Worm (Caenorhabditis elegans) whole organism, L3 larva: ENCODE data around the gene F56C9.6.

Source experiments
- R02D3.7 ChIP-seq: fragments of 150-350 bp; optimal IDR thresholded peaks from 2 replicates; lab custom pipeline; 2014; ENCODE audit warnings: missing biosample characterization, missing genetic modification characterization
- ZK546.5 ChIP-seq: sonication (generic microtip); optimal IDR thresholded peaks from 2 replicates; lab custom pipeline; 2017; ENCODE audit warnings: missing biosample characterization, missing genetic modification characterization
- ama-1 ChIP-seq: fragments of 150-350 bp; optimal IDR thresholded peaks from 2 replicates; lab custom pipeline; 2018
- ceh-82 ChIP-seq: fragments of 150-350 bp; optimal IDR thresholded peaks from 2 replicates; lab custom pipeline; 2014; ENCODE audit warnings: missing biosample characterization, missing genetic modification characterization
- ceh-9 ChIP-seq: sonication (generic microtip); optimal IDR thresholded peaks from 2 replicates; lab custom pipeline; 2018; ENCODE audit warnings: missing biosample characterization, missing genetic modification characterization
- daf-12 ChIP-seq: fragments of 150-350 bp; optimal IDR thresholded peaks from 2 replicates; lab custom pipeline; 2014; ENCODE audit warnings: missing biosample characterization, missing genetic modification reagents, missing genetic modification characterization
- egl-27 ChIP-seq: sonication (generic microtip); optimal IDR thresholded peaks from 4 replicates; lab custom pipeline; 2017; ENCODE audit warnings: missing biosample characterization, missing genetic modification reagents, missing genetic modification characterization
- egl-5 ChIP-seq: fragments of 150-350 bp; optimal IDR thresholded peaks from 2 replicates; lab custom pipeline; 2017; ENCODE audit warnings: missing biosample characterization, missing genetic modification reagents, missing genetic modification characterization, inconsistent platforms
- elt-1 ChIP-seq: fragments of 150-350 bp; optimal IDR thresholded peaks from 2 replicates; lab custom pipeline; 2014; ENCODE audit warnings: missing biosample characterization, missing genetic modification characterization
- elt-2 ChIP-seq: sonication (generic microtip); optimal IDR thresholded peaks from 2 replicates; lab custom pipeline; 2016; ENCODE audit warnings: missing genetic modification reagents, mild to moderate bottlenecking, missing genetic modification characterization, missing compliant biosample characterization
- elt-3 ChIP-seq, 3 experiments: fragments of 150-350 bp in 1 of 3; sonication (generic microtip) in 2 of 3; optimal IDR thresholded peaks; 2 replicates in 2 of 3; 4 replicates in 1 of 3; lab custom pipeline; 2014 to 2017; ENCODE audit warnings: missing biosample characterization in 3 of 3, missing genetic modification characterization in 3 of 3
- eor-1 ChIP-seq, 2 experiments: fragments of 150-350 bp; optimal IDR thresholded peaks; 2 replicates each; lab custom pipeline; 2014 to 2018; ENCODE audit warnings: missing biosample characterization in 2 of 2, missing genetic modification characterization in 2 of 2
- fkh-10 ChIP-seq: sonication (generic microtip); optimal IDR thresholded peaks from 2 replicates; lab custom pipeline; 2017; ENCODE audit warnings: missing biosample characterization, missing genetic modification reagents, missing genetic modification characterization
- fkh-2 ChIP-seq: fragments of 150-350 bp; optimal IDR thresholded peaks from 2 replicates; lab custom pipeline; 2014; ENCODE audit warnings: missing biosample characterization, missing genetic modification reagents, missing genetic modification characterization
- fos-1 ChIP-seq: fragments of 150-350 bp; optimal IDR thresholded peaks from 2 replicates; lab custom pipeline; 2014; ENCODE audit warnings: missing biosample characterization, missing genetic modification characterization
- hmg-11 ChIP-seq: sonication (generic microtip); optimal IDR thresholded peaks from 2 replicates; lab custom pipeline; 2016; ENCODE audit warnings: missing genetic modification characterization, missing compliant biosample characterization
- jun-1 ChIP-seq: fragments of 150-350 bp; optimal IDR thresholded peaks from 2 replicates; lab custom pipeline; 2014; ENCODE audit warnings: missing biosample characterization, missing genetic modification reagents, missing genetic modification characterization
- lin-15B ChIP-seq: fragments of 150-350 bp; optimal IDR thresholded peaks from 2 replicates; lab custom pipeline; 2014; ENCODE audit warnings: missing biosample characterization, missing genetic modification characterization
- lin-39 ChIP-seq: fragments of 150-350 bp; optimal IDR thresholded peaks from 2 replicates; lab custom pipeline; 2018; ENCODE audit warnings: missing biosample characterization, missing genetic modification reagents, missing genetic modification characterization
- lsy-12 ChIP-seq: sonication (generic microtip); optimal IDR thresholded peaks from 2 replicates; lab custom pipeline; 2016; ENCODE audit warnings: mild to moderate bottlenecking, missing genetic modification characterization, missing compliant biosample characterization
- mdl-1 ChIP-seq: fragments of 150-350 bp; optimal IDR thresholded peaks from 2 replicates; lab custom pipeline; 2014; ENCODE audit warnings: missing biosample characterization, missing genetic modification characterization
- nfya-1 ChIP-seq: sonication (generic microtip); optimal IDR thresholded peaks from 2 replicates; lab custom pipeline; 2017; ENCODE audit warnings: missing genetic modification characterization, mild to moderate bottlenecking, missing compliant biosample characterization, antibody characterized with exemption, moderate library complexity; ENCODE audit not compliant: insufficient read depth
- nhr-11 ChIP-seq: fragments of 150-350 bp; optimal IDR thresholded peaks from 2 replicates; lab custom pipeline; 2014; ENCODE audit warnings: missing biosample characterization, missing genetic modification characterization
- nhr-12 ChIP-seq: fragments of 150-350 bp; optimal IDR thresholded peaks from 2 replicates; lab custom pipeline; 2014; ENCODE audit warnings: missing biosample characterization, missing genetic modification characterization
- nhr-23 ChIP-seq: fragments of 150-350 bp; optimal IDR thresholded peaks from 2 replicates; lab custom pipeline; 2014; ENCODE audit warnings: missing biosample characterization, missing genetic modification reagents, missing genetic modification characterization
- nhr-25 ChIP-seq: sonication (generic microtip); optimal IDR thresholded peaks from 2 replicates; lab custom pipeline; 2017; ENCODE audit warnings: missing biosample characterization, missing genetic modification characterization
- nhr-28 ChIP-seq: fragments of 150-350 bp; optimal IDR thresholded peaks from 2 replicates; lab custom pipeline; 2014; ENCODE audit warnings: missing biosample characterization, missing genetic modification characterization
- nhr-43 ChIP-seq: sonication (generic microtip); optimal IDR thresholded peaks from 2 replicates; lab custom pipeline; 2016; ENCODE audit warnings: mild to moderate bottlenecking, missing genetic modification characterization, missing compliant biosample characterization; ENCODE audit not compliant: poor library complexity, severe bottlenecking
- nhr-67 ChIP-seq: fragments of 150-350 bp; optimal IDR thresholded peaks from 2 replicates; lab custom pipeline; 2014; ENCODE audit warnings: missing biosample characterization, missing genetic modification characterization
- nhr-76 ChIP-seq: fragments of 150-350 bp; sonication (generic microtip); optimal IDR thresholded peaks from 5 replicates; lab custom pipeline; 2014; ENCODE audit warnings: missing biosample characterization, missing genetic modification characterization
- nhr-77 ChIP-seq: fragments of 150-350 bp; optimal IDR thresholded peaks from 2 replicates; lab custom pipeline; 2014; ENCODE audit warnings: missing biosample characterization, missing genetic modification characterization
- pha-4 ChIP-seq: fragments of 150-350 bp; optimal IDR thresholded peaks from 2 replicates; lab custom pipeline; 2014; ENCODE audit warnings: missing biosample characterization, missing genetic modification reagents, missing genetic modification characterization
- pqm-1 ChIP-seq: fragments of 150-350 bp; optimal IDR thresholded peaks from 2 replicates; lab custom pipeline; 2017; ENCODE audit warnings: missing biosample characterization, missing genetic modification characterization, inconsistent platforms
- skn-1 ChIP-seq: fragments of 150-350 bp; optimal IDR thresholded peaks from 2 replicates; lab custom pipeline; 2014; ENCODE audit warnings: missing biosample characterization, missing genetic modification characterization
- snpc-4 ChIP-seq: fragments of 150-350 bp; optimal IDR thresholded peaks from 2 replicates; lab custom pipeline; 2014; ENCODE audit warnings: missing biosample characterization, missing genetic modification characterization
- tbx-2 ChIP-seq: sonication (generic microtip); optimal IDR thresholded peaks from 2 replicates; lab custom pipeline; 2016; ENCODE audit warnings: mild to moderate bottlenecking, missing genetic modification characterization, missing compliant biosample characterization
- unc-39 ChIP-seq: sonication (generic microtip); optimal IDR thresholded peaks from 4 replicates; lab custom pipeline; 2017; ENCODE audit warnings: missing biosample characterization, missing genetic modification characterization
- unc-62 ChIP-seq: fragments of 150-350 bp; sonication (generic microtip); optimal IDR thresholded peaks from 4 replicates; lab custom pipeline; 2014; ENCODE audit warnings: missing biosample characterization, missing genetic modification reagents, missing genetic modification characterization
- ztf-11 ChIP-seq: fragments of 150-350 bp; optimal IDR thresholded peaks from 2 replicates; lab custom pipeline; 2014; ENCODE audit warnings: missing biosample characterization, missing genetic modification characterization
- ztf-4 ChIP-seq: fragments of 150-350 bp; optimal IDR thresholded peaks from 2 replicates; lab custom pipeline; 2014; ENCODE audit warnings: missing biosample characterization, missing genetic modification characterization

F56C9.6 gene

ce11 chrIII:7338693-7339092, 28.1 kb upstream of the F56C9.6 start, which contains the start of gene kap-1:
Gene kap-1 (plus strand): TSS chrIII:7338835.
- peak; percentile 90 for TF ChIP-seq ama-1 (lab: Kevin White, UChicago)
- TF ChIP-seq skn-1 (tag; lab: Kevin White, UChicago) = no peak
- no peak for TF ChIP-seq lin-15B (tag; lab: Kevin White, UChicago)
- TF ChIP-seq nhr-76 (tag; lab: Kevin White, UChicago) = no peak
- TF ChIP-seq elt-2 (tag; lab: Kevin White, UChicago) = peak; percentile 11
- no peak for TF ChIP-seq ceh-82 (tag; lab: Kevin White, UChicago)
- peak; percentile 40 for TF ChIP-seq nhr-43 (tag; lab: Kevin White, UChicago)
- TF ChIP-seq nhr-77 (tag; lab: Kevin White, UChicago) = no peak
- no peak for TF ChIP-seq elt-1 (tag; lab: Kevin White, UChicago)
- TF ChIP-seq hmg-11 (tag; lab: Kevin White, UChicago) = peak; percentile 7
- no peak for TF ChIP-seq elt-3 (tag; optimal IDR thresholded peaks at IDR 0.05; lab: Kevin White, UChicago)
- TF ChIP-seq nhr-11 (tag; lab: Kevin White, UChicago) = no peak
- no peak for TF ChIP-seq jun-1 (tag; lab: Kevin White, UChicago)
- TF ChIP-seq ztf-4 (tag; lab: Kevin White, UChicago) = no peak
- no peak for TF ChIP-seq snpc-4
- peak; percentile 33 for TF ChIP-seq nfya-1 (tag; lab: Kevin White, UChicago)
- TF ChIP-seq lsy-12 = peak; percentile 56
- TF ChIP-seq ztf-11 (tag; lab: Kevin White, UChicago) = no peak
- no peak for TF ChIP-seq eor-1 (tag; optimal IDR thresholded peaks at IDR 0.05; lab: Kevin White, UChicago)
- TF ChIP-seq, all 47 proteins: peak for 6

- TF ChIP-seq nhr-12 (tag; lab: Kevin White, UChicago) (no peak), ama-1 (lab: Kevin White, UChicago) (peak; percentile 53), lin-15B (tag; lab: Kevin White, UChicago) (no peak)
- TF ChIP-seq, all 47 proteins: peak for 1
Observed at ce11 chrIII:7338009-7338408, 27.4 kb upstream of the F56C9.6 start.

- TF ChIP-seq snpc-4 = peak; percentile 62
- peak; percentile 52 for TF ChIP-seq ama-1 (lab: Kevin White, UChicago)
- TF ChIP-seq R02D3.7 (tag; lab: Kevin White, UChicago) = peak; percentile 52
- peak; percentile 65 for TF ChIP-seq elt-2 (tag; lab: Kevin White, UChicago)
- peak; percentile 88 for TF ChIP-seq nhr-23 (tag; lab: Kevin White, UChicago)
- TF ChIP-seq nhr-12 (tag; lab: Kevin White, UChicago) = no peak
- no peak for TF ChIP-seq ztf-11 (tag; lab: Kevin White, UChicago)
- no peak for TF ChIP-seq nhr-43 (tag; lab: Kevin White, UChicago)
- no peak for TF ChIP-seq fkh-10 (GFP tag; lab: Kevin White, UChicago)
- TF ChIP-seq ZK546.5 (tag; lab: Kevin White, UChicago) = peak; percentile 56
- TF ChIP-seq lin-39 (tag; lab: Kevin White, UChicago) = peak; percentile 80
- peak; percentile 57 for TF ChIP-seq pqm-1
- no peak for TF ChIP-seq nhr-28 (tag; lab: Kevin White, UChicago)
- peak; percentile 51 for TF ChIP-seq nhr-25 (tag; lab: Kevin White, UChicago)
- peak; percentile 93 for TF ChIP-seq lin-15B (tag; lab: Kevin White, UChicago)
- TF ChIP-seq pha-4 = peak; percentile 86
- peak; percentile 29 for TF ChIP-seq jun-1 (tag; lab: Kevin White, UChicago)
- TF ChIP-seq egl-5 (tag; lab: Kevin White, UChicago) = peak; percentile 67
- peak; percentile 91 for TF ChIP-seq nfya-1 (tag; lab: Kevin White, UChicago)
- TF ChIP-seq hmg-11 (tag; lab: Kevin White, UChicago) = peak; percentile 34
- TF ChIP-seq lsy-12 = peak; percentile 46
- TF ChIP-seq, all 47 proteins: peak for 16
Observed at ce11 chrIII:7336214-7336613, 25.6 kb upstream of the F56C9.6 start, which contains the start of gene gsp-2. Gene gsp-2 (plus strand): TSS chrIII:7336587.

ce11 chrIII:7335220-7335619, 24.6 kb upstream of the F56C9.6 start, which contains the start of gene F56C9.10:
Gene F56C9.10 (minus strand): TSS chrIII:7335316.
- TF ChIP-seq unc-39 (tag; lab: Kevin White, UChicago) (no peak), lin-39 (tag; lab: Kevin White, UChicago) (peak; percentile 84), nhr-77 (tag; lab: Kevin White, UChicago) (no peak), lsy-12 (peak; percentile 77), pqm-1 (peak; percentile 1), nhr-76 (tag; lab: Kevin White, UChicago) (no peak), snpc-4 (peak; percentile 78), fkh-2 (tag; lab: Kevin White, UChicago) (no peak), fkh-10 (GFP tag; lab: Kevin White, UChicago) (no peak), skn-1 (tag; lab: Kevin White, UChicago) (peak; percentile 22), egl-27 (peak; percentile 44), eor-1 (tag; optimal IDR thresholded peaks at IDR 0.05; lab: Kevin White, UChicago) (no peak), elt-1 (tag; lab: Kevin White, UChicago) (no peak), R02D3.7 (tag; lab: Kevin White, UChicago) (peak; percentile 38), nhr-25 (tag; lab: Kevin White, UChicago) (peak; percentile 72), unc-62 (GFP tag; lab: Kevin White, UChicago) (peak; percentile 88), ceh-9 (no peak), nhr-67 (tag; lab: Kevin White, UChicago) (no peak), nfya-1 (tag; lab: Kevin White, UChicago) (peak; percentile 88), ztf-4 (tag; lab: Kevin White, UChicago) (peak; percentile 68), tbx-2 (tag; lab: Kevin White, UChicago) (peak; percentile 33), fos-1 (no peak), ama-1 (lab: Kevin White, UChicago) (peak; percentile 80), daf-12 (tag; lab: Kevin White, UChicago) (no peak), hmg-11 (tag; lab: Kevin White, UChicago) (peak; percentile 58), jun-1 (tag; lab: Kevin White, UChicago) (peak; percentile 84), nhr-28 (tag; lab: Kevin White, UChicago) (no peak), nhr-23 (tag; lab: Kevin White, UChicago) (peak; percentile 81), nhr-43 (tag; lab: Kevin White, UChicago) (peak; percentile 78), elt-2 (tag; lab: Kevin White, UChicago) (peak; percentile 59), egl-5 (tag; lab: Kevin White, UChicago) (no peak), mdl-1 (tag; lab: Kevin White, UChicago) (peak; percentile 96), nhr-11 (tag; lab: Kevin White, UChicago) (peak; percentile 92)
